Worm (Caenorhabditis elegans): Measurements from ENCODE around the gene W10G11.2.
"Not testable (repeated sequence)": the region's sequence is repeated elsewhere in the genome, so short reads cannot be mapped to it uniquely, and the experiment has no call there.

Gene W10G11.2

DNA sequence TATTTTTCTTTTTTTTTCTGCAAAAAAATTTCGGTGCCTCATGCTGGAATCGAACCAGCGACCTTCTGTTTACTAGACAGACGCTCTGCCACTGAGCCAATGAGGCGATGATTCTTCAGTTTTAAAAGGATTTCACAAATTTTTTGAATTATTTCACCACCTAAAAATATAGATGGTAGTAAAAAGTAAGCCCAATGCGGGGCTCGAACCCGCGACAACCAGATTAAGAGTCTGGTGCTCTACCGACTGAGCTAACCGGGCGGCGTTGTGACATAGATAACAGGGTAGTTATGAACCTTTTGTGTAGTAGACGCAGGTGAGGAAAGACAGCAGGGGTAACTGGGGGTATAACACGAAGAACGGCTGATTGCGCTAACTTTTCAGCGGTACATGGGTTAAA, 6.1 kb upstream of the W10G11.2 start (continued):
- TF ChIP-seq him-1 (tag; optimal IDR thresholded peaks at IDR 0.05) (peak; percentile 92), attf-5 (GFP tag; optimal IDR thresholded peaks at IDR 0.05) (peak; percentile 46), ekl-4 (GFP tag; IDR thresholded peaks at IDR 0.05) (peak; percentile 73; the same call in 1 of the 2 replicates), hmg-20 (GFP tag; IDR thresholded peaks at IDR 0.05) (0 out of 2 replicates have a peak, but pooled peaks have one; percentile 66), ama-1 (GFP tag; optimal IDR thresholded peaks at IDR 0.05) (peak; percentile 69), snpc-1.3 (tag; optimal IDR thresholded peaks at IDR 0.05; ENCODE audit: insufficient read depth) (peak; percentile 47), ets-4 (GFP tag; optimal IDR thresholded peaks at IDR 0.05) (peak; percentile 22), hmg-1.2 (GFP tag; IDR thresholded peaks at IDR 0.05) (peak; percentile 74), let-526 (GFP tag; IDR thresholded peaks at IDR 0.05) (0 out of 2 replicates have a peak, but pooled peaks have one; percentile 41), madf-10 (tag; optimal IDR thresholded peaks at IDR 0.05) (peak; percentile 64), cebp-2 (GFP tag; IDR thresholded peaks at IDR 0.05) (peak; percentile 83), rec-8 (tag; optimal IDR thresholded peaks at IDR 0.05) (peak; percentile 53 to 72)
- not testable (repeated sequence) for TF ChIP-seq ama-1 (optimal IDR thresholded peaks at IDR 0.05)

DNA sequence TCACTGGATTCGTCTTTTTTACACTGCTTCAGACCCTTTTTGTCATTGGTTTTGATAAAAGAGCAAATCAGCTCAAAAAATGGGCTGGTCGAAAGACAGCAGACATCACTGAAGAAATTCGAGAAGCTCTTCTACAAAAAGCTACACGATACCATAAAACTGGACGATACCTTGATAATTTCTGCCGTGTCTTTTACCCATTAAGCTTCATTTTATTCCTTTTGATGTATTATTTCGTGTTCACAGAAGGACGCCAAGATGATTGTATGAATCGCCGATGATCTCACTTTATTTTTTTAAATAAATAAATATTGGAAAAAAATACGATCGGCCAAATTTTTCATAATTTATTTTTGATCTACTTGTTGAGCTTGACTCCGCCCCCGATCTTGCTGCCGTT, 5.6 kb upstream of the W10G11.2 start:
- TF ChIP-seq cebp-2 (GFP tag; IDR thresholded peaks at IDR 0.05) (no peak), hrde-1 (tag; optimal IDR thresholded peaks at IDR 0.05; ENCODE audit: borderline replicate concordance) (no peak), nhr-179 (tag; optimal IDR thresholded peaks at IDR 0.05) (no peak), Y79H2A.3 (GFP tag; conservative IDR thresholded peaks at IDR 0.05) (no peak), ceh-91 (GFP tag; IDR thresholded peaks at IDR 0.05) (no peak), pbrm-1 (GFP tag; IDR thresholded peaks at IDR 0.05) (no peak), ets-4 (GFP tag; optimal IDR thresholded peaks at IDR 0.05) (no peak), gei-17 (GFP tag; optimal IDR thresholded peaks at IDR 0.05) (no peak), Y67H2A.10 (GFP tag; conservative IDR thresholded peaks at IDR 0.05) (no peak), F37B4.10 (GFP tag; IDR thresholded peaks at IDR 0.05) (no peak), Y56A3A.18 (GFP tag; IDR thresholded peaks at IDR 0.05) (no peak), tbx-9 (tag; optimal IDR thresholded peaks at IDR 0.05; ENCODE audit: borderline replicate concordance) (no peak), attf-3 (GFP tag; conservative IDR thresholded peaks at IDR 0.05) (no peak), ztf-25 (GFP tag; IDR thresholded peaks at IDR 0.05) (no peak)

DNA sequence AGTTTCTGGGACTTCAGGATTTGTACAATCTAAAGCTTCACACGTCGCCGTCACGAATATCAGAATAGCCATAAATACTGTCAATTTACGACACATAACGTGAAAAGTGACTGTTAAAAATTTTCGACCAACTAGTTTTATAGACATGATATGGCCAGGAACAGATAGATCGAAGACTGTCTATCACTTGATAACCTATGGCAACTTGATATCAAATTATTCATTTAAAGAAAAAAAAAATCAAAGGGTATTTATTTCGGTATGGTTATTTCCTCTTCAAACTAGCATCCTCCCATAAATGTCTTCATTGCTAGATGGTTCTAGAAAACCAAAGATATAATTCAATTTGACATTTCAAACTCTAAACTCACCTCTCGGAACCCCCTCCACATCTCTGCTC, 958 bp upstream of the W10G11.2 start, which contains the start of gene W10G11.3:
W10G11.3 (minus strand) TSS at position 101 of the 400 bp plus-strand sequence.
- TF ChIP-seq F52B5.7 (tag; optimal IDR thresholded peaks at IDR 0.05) (no peak), K11D2.4 (GFP tag; IDR thresholded peaks at IDR 0.05) (no peak), F49E8.2 (tag; optimal IDR thresholded peaks at IDR 0.05; ENCODE audit: insufficient read depth) (no peak), lin-26 (GFP tag; IDR thresholded peaks at IDR 0.05) (no peak), chd-7 (tag; optimal IDR thresholded peaks at IDR 0.05) (no peak), lin-54 (GFP tag; optimal IDR thresholded peaks at IDR 0.05) (no peak), lag-1 (GFP tag; IDR thresholded peaks at IDR 0.05) (0 out of 2 replicates have a peak, but pooled peaks have one; percentile 31)

- TF ChIP-seq Y95B8A.8 (GFP tag; IDR thresholded peaks at IDR 0.05) (no peak), unc-62 (GFP tag; optimal IDR thresholded peaks at IDR 0.05) (no peak), F33H1.4 (GFP tag; IDR thresholded peaks at IDR 0.05) (no peak), zim-3 (tag; optimal IDR thresholded peaks at IDR 0.05) (no peak), repo-1 (tag; optimal IDR thresholded peaks at IDR 0.05) (no peak), ceh-79 (tag; optimal IDR thresholded peaks at IDR 0.05) (no peak), mel-28 (tag; optimal IDR thresholded peaks at IDR 0.05; ENCODE audit: borderline replicate concordance) (no peak), C17E4.6 (GFP tag; IDR thresholded peaks at IDR 0.05) (no peak), rcor-1 (GFP tag; IDR thresholded peaks at IDR 0.05) (no peak), aptf-3 (GFP tag; IDR thresholded peaks at IDR 0.05) (no peak), K11D2.4 (GFP tag; IDR thresholded peaks at IDR 0.05) (no peak)
These were observed 869 bp downstream of the W10G11.2 start, which contains the start of gene W10G11.1 for ce11 chrII:3560592-3560991. W10G11.1 (minus strand) TSS chrII:3560692.

Data from whole organism, young adult.